Fruit fly (Drosophila melanogaster): Measurements from ENCODE around the gene eIF4E1.

DNA sequence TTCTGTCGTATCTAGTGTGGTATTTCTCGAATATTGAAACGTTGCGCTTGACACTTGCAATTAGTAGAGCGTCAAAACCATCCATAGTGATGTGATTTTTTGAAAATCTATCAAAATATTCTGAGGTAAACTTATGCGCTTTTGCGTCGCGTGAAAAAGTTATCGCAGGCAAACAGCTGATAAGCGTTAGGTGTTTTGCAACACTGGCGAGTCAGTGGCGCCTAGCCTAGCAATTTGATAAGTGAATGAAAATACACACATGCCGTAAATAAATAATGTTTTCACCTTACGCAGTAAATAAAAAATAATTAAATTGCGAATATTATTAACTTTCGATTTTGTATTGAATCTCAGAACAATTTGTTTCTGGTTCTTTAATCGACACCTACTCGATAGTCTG lies 33.1 kb upstream of the eIF4E1 start, which contains the start of gene CG42526:
- TF ChIP-seq CG8478 (optimal IDR thresholded peaks at IDR 0.05) = no peak
- TF ChIP-seq CTCF (optimal IDR thresholded peaks at IDR 0.05) = no peak
